Fruit fly (Drosophila melanogaster): ENCODE data around the gene CG10947.

DNA sequence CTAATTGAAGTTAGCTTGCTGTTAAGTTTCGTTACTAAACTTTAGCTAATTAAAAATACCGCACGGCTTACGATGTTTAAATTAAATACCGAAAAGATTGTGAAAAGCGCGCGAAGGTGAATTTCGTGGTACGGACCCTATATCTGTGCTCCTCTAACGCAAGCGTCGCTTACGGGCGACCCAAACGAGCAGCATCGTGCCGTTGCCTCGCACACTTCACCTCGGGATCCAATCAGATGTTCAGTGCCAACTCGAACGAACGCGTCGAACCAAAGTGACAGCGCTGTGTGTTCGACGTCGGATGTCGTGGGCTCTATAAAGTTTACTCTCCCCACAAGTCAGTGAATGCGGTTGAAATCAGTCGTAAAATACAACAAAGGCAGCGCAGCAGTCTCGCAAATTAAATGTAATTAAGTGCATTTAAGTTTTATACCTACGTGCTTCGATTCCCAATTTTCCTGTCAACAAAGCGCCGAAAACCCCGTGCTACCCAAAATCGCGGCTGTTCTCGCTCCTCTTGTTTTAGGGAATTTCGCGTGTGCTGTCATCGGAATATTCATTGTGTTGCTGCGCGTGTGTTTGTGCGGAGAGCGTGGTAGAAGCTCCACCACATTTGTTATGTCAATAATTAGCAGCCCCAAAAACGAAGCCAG is 14.3 kb upstream of the CG10947 start:
- peak; percentile 21 for TF ChIP-seq esn (GFP tag; optimal IDR thresholded peaks at IDR 0.05)
- TF ChIP-seq OdsH (GFP tag; optimal IDR thresholded peaks at IDR 0.05): no peak
- TF ChIP-seq ss (GFP tag; optimal IDR thresholded peaks at IDR 0.05): peak; percentile 36 to 61
- no peak for TF ChIP-seq CG8319 (GFP tag; optimal IDR thresholded peaks at IDR 0.05)
- no peak for TF ChIP-seq fd85E (GFP tag; optimal IDR thresholded peaks at IDR 0.05)
- peak; percentile 90 for TF ChIP-seq vri (GFP tag; optimal IDR thresholded peaks at IDR 0.05)
- TF ChIP-seq CG8119 (GFP tag; IDR thresholded peaks at IDR 0.05): 0 out of 3 replicates have a peak, but pooled peaks have one; percentile 27
